Worm (Caenorhabditis elegans) whole organism, midembryonic: ENCODE data around the gene H28G03.2.

Experiments
- cog-1 ChIP-seq: sonication (generic microtip); optimal IDR thresholded peaks from 2 replicates; lab custom pipeline; 2016; ENCODE audit warnings: missing genetic modification characterization, missing compliant biosample characterization
- flt-1 ChIP-seq: fragments of 200-800 bp; sonication (Bioruptor generic); IDR thresholded peaks from 2 replicates; pipeline ENCODE4 v1.3.6; 2022; ENCODE audit warnings: missing genetic modification characterization, missing compliant biosample characterization
- klf-2 ChIP-seq: fragments of 200-800 bp; sonication (Bioruptor generic); conservative IDR thresholded peaks from 2 replicates; pipeline ENCODE4 v1.3.6; 2022; ENCODE audit warnings: missing genetic modification reagents, missing genetic modification characterization, missing compliant biosample characterization
- med-1 ChIP-seq: sonication (generic microtip); optimal IDR thresholded peaks from 2 replicates; lab custom pipeline; 2017; ENCODE audit warnings: missing genetic modification characterization, mild to moderate bottlenecking, missing compliant biosample characterization, antibody characterized with exemption, missing genetic modification reagents; ENCODE audit not compliant: insufficient read depth
- ref-1 ChIP-seq: fragments of 200-800 bp; sonication (Bioruptor generic); conservative IDR thresholded peaks from 2 replicates; pipeline ENCODE4 v1.3.6; 2022; ENCODE audit warnings: missing genetic modification reagents, missing genetic modification characterization, missing compliant biosample characterization
- ztf-23 ChIP-seq: fragments of 200-800 bp; sonication (Bioruptor generic); IDR thresholded peaks from 2 replicates; pipeline ENCODE4 v1.3.6; 2022; ENCODE audit warnings: missing genetic modification reagents, missing genetic modification characterization, missing compliant biosample characterization
- ztf-29 ChIP-seq: fragments of 200-800 bp; sonication (Bioruptor generic); IDR thresholded peaks from 2 replicates; pipeline ENCODE4 v1.3.6; 2022; ENCODE audit warnings: missing genetic modification reagents, missing genetic modification characterization, missing compliant biosample characterization

ce11 chrX:5255320-5255719, 49.8 kb downstream of the H28G03.2 start:
- TF ChIP-seq med-1 (no peak), flt-1 (GFP tag; lab: Robert Waterston, UW) (no peak), ztf-29 (GFP tag; lab: Robert Waterston, UW) (no peak), cog-1 (tag; lab: Kevin White, UChicago) (no peak), ref-1 (GFP tag; lab: Robert Waterston, UW) (no peak), klf-2 (GFP tag; lab: Robert Waterston, UW) (no peak), ztf-23 (no peak)
